Worm (Caenorhabditis elegans): ENCODE data around the gene C36C5.4.

ce11 chrV:3127670-3128069, 38.7 kb upstream of the C36C5.4 start, which contains the start of gene Y73C8C.10:
- TF ChIP-seq ceh-18 (tag; optimal IDR thresholded peaks at IDR 0.05) (no peak), lin-11 (tag; optimal IDR thresholded peaks at IDR 0.05) (no peak)

All from whole organism, late embryonic.